Fruit fly (Drosophila melanogaster) whole organism, embryonic: ENCODE measurements around the gene CG12182.

Experiments used
- Aef1 ChIP-seq: fragments of 200-800 bp; sonication (Bioruptor generic); IDR thresholded peaks from 3 replicates; pipeline ENCODE4 v1.3.6; 2022; ENCODE audit warnings: missing biosample characterization, missing genetic modification characterization
- CG10565 ChIP-seq: fragments of 200-800 bp; sonication (Bioruptor generic); optimal IDR thresholded peaks from 3 replicates; lab custom pipeline; 2016; ENCODE audit warnings: missing biosample characterization, mild to moderate bottlenecking, missing genetic modification characterization
- CG11696 ChIP-seq: fragments of 200-800 bp; sonication (Bioruptor generic); IDR thresholded peaks from 2 replicates; pipeline ENCODE4 v1.3.6; 2022; ENCODE audit warnings: missing biosample characterization, missing genetic modification characterization
- CG12391 ChIP-seq: fragments of 200-800 bp; sonication (Bioruptor generic); optimal IDR thresholded peaks from 3 replicates; lab custom pipeline; 2018; ENCODE audit warnings: missing biosample characterization, mild to moderate bottlenecking, missing genetic modification characterization, moderate library complexity
- CG12659 ChIP-seq: fragments of 200-800 bp; sonication (Bioruptor generic); optimal IDR thresholded peaks from 3 replicates; lab custom pipeline; 2017; ENCODE audit warnings: mild to moderate bottlenecking, missing biosample characterization, missing genetic modification reagents, missing genetic modification characterization
- CG14965 ChIP-seq: fragments of 200-800 bp; sonication (Bioruptor generic); optimal IDR thresholded peaks from 2 replicates; lab custom pipeline; 2016; ENCODE audit warnings: missing biosample characterization, missing genetic modification characterization, borderline replicate concordance
- CG15011 ChIP-seq: fragments of 200-800 bp; sonication (Bioruptor generic); optimal IDR thresholded peaks from 3 replicates; lab custom pipeline; 2018; ENCODE audit warnings: missing biosample characterization, mild to moderate bottlenecking, missing genetic modification characterization
- CG15269 ChIP-seq: fragments of 200-800 bp; sonication (Bioruptor generic); optimal IDR thresholded peaks from 2 replicates; lab custom pipeline; 2018; ENCODE audit warnings: missing biosample characterization, mild to moderate bottlenecking, missing genetic modification characterization, moderate library complexity
- CG15696 ChIP-seq: fragments of 200-800 bp; sonication (Bioruptor generic); optimal IDR thresholded peaks from 2 replicates; lab custom pipeline; 2019; ENCODE audit warnings: missing biosample characterization, mild to moderate bottlenecking, missing genetic modification characterization, moderate library complexity
- CG17568 ChIP-seq: fragments of 200-800 bp; sonication (Bioruptor generic); optimal IDR thresholded peaks from 2 replicates; lab custom pipeline; 2018; ENCODE audit warnings: missing biosample characterization, mild to moderate bottlenecking, missing genetic modification characterization, moderate library complexity
- CG18764 ChIP-seq: fragments of 200-800 bp; sonication (Bioruptor generic); optimal IDR thresholded peaks from 3 replicates; lab custom pipeline; 2016; ENCODE audit warnings: missing biosample characterization, missing genetic modification characterization
- CG2875 ChIP-seq: fragments of 200-800 bp; sonication (Bioruptor generic); optimal IDR thresholded peaks from 2 replicates; lab custom pipeline; 2017; ENCODE audit warnings: missing biosample characterization, mild to moderate bottlenecking, missing genetic modification characterization, missing genetic modification reagents
- CG31441 ChIP-seq: fragments of 200-800 bp; sonication (Bioruptor generic); IDR thresholded peaks from 2 replicates; pipeline ENCODE4 v1.3.6; 2022; ENCODE audit warnings: missing biosample characterization, missing genetic modification characterization
- CG32532 ChIP-seq: fragments of 200-800 bp; sonication (Bioruptor generic); IDR thresholded peaks from 2 replicates; pipeline ENCODE4 v1.3.6; 2022; ENCODE audit warnings: missing biosample characterization, missing genetic modification characterization
- CG34224 ChIP-seq: fragments of 200-800 bp; sonication (Bioruptor generic); IDR thresholded peaks from 3 replicates; pipeline ENCODE4 v1.3.6; 2022; ENCODE audit warnings: missing biosample characterization, missing genetic modification characterization; ENCODE audit not compliant: partially characterized antibody
- CG3838 ChIP-seq: fragments of 200-800 bp; sonication (Bioruptor generic); optimal IDR thresholded peaks from 3 replicates; lab custom pipeline; 2016; ENCODE audit warnings: missing biosample characterization, missing genetic modification characterization
- CG3847 ChIP-seq: fragments of 200-800 bp; sonication (Bioruptor generic); IDR thresholded peaks from 2 replicates; pipeline ENCODE4 v1.3.6; 2022; ENCODE audit warnings: missing biosample characterization, missing genetic modification characterization
- CG4820 ChIP-seq: fragments of 200-800 bp; sonication (Bioruptor generic); optimal IDR thresholded peaks from 3 replicates; lab custom pipeline; 2016; ENCODE audit warnings: missing biosample characterization, missing genetic modification characterization
- CG5953 ChIP-seq: fragments of 200-800 bp; sonication (Bioruptor generic); IDR thresholded peaks from 2 replicates; pipeline ENCODE4 v1.3.6; 2022; ENCODE audit warnings: missing biosample characterization, missing genetic modification characterization
- CG6254 ChIP-seq: fragments of 200-800 bp; sonication (Bioruptor generic); optimal IDR thresholded peaks from 3 replicates; lab custom pipeline; 2017; ENCODE audit warnings: mild to moderate bottlenecking, missing biosample characterization, missing genetic modification reagents, missing genetic modification characterization
- CG7786 ChIP-seq: fragments of 200-800 bp; sonication (Bioruptor generic); optimal IDR thresholded peaks from 2 replicates; lab custom pipeline; 2016; ENCODE audit warnings: missing biosample characterization, missing genetic modification characterization
- Eip74EF ChIP-seq, 2 experiments: fragments of 200-800 bp in 1 of 2; fragments of >200 bp in 1 of 2; sonication (Bioruptor generic) in 1 of 2; optimal IDR thresholded peaks; 2 replicates each; lab custom pipeline; 2017 to 2019; ENCODE audit warnings: missing biosample characterization in 2 of 2, missing genetic modification characterization in 2 of 2, mild to moderate bottlenecking in 1 of 2, moderate library complexity in 1 of 2
- Hr51 ChIP-seq, 2 experiments: fragments of 200-800 bp; sonication (Bioruptor generic); optimal IDR thresholded peaks; 2 replicates in 1 of 2; 3 replicates in 1 of 2; lab custom pipeline; 2016 to 2018; ENCODE audit warnings: missing biosample characterization in 2 of 2, missing genetic modification characterization in 2 of 2, mild to moderate bottlenecking in 1 of 2, moderate library complexity in 1 of 2
- Myb ChIP-seq: fragments of 200-800 bp; sonication (Bioruptor generic); optimal IDR thresholded peaks from 2 replicates; lab custom pipeline; 2016; ENCODE audit warnings: missing biosample characterization, missing genetic modification characterization
- Poxn ChIP-seq: fragments of 200-800 bp; sonication (Bioruptor generic); IDR thresholded peaks from 2 replicates; pipeline ENCODE4 v1.3.6; 2022; ENCODE audit warnings: missing biosample characterization, missing genetic modification characterization
- Rfx ChIP-seq: fragments of 200-800 bp; sonication (Bioruptor generic); IDR thresholded peaks from 2 replicates; pipeline ENCODE4 v1.3.6; 2022; ENCODE audit warnings: missing biosample characterization, missing genetic modification characterization
- Rx ChIP-seq: fragments of 200-800 bp; sonication (Bioruptor generic); IDR thresholded peaks from 2 replicates; pipeline ENCODE4 v1.3.6; 2022; ENCODE audit warnings: missing biosample characterization, missing genetic modification characterization
- Sox102F ChIP-seq: fragments of 200-800 bp; sonication (Bioruptor generic); optimal IDR thresholded peaks from 2 replicates; lab custom pipeline; 2018; ENCODE audit warnings: missing biosample characterization, mild to moderate bottlenecking, missing genetic modification characterization, moderate library complexity
- Sry-δ ChIP-seq: fragments of 200-800 bp; sonication (Bioruptor generic); optimal IDR thresholded peaks from 2 replicates; lab custom pipeline; 2016; ENCODE audit warnings: missing biosample characterization, missing genetic modification characterization
- corto ChIP-seq: fragments of 200-800 bp; sonication (Bioruptor generic); optimal IDR thresholded peaks from 2 replicates; lab custom pipeline; 2016; ENCODE audit warnings: missing biosample characterization, mild to moderate bottlenecking, missing genetic modification characterization, moderate library complexity
- crp ChIP-seq, 2 experiments: fragments of 200-800 bp; sonication (Bioruptor generic); optimal IDR thresholded peaks; 2 replicates in 1 of 2; 3 replicates in 1 of 2; lab custom pipeline; 2017; ENCODE audit warnings: missing biosample characterization in 2 of 2, missing genetic modification characterization in 2 of 2, mild to moderate bottlenecking in 1 of 2, moderate library complexity in 1 of 2
- danr ChIP-seq: fragments of 200-800 bp; sonication (Bioruptor generic); IDR thresholded peaks from 2 replicates; pipeline ENCODE4 v1.3.6; 2022; ENCODE audit warnings: missing biosample characterization, missing genetic modification characterization
- dpn ChIP-seq, 2 experiments: fragments of 200-800 bp; sonication (Bioruptor generic); optimal IDR thresholded peaks; 3 replicates each; lab custom pipeline; 2016; ENCODE audit warnings: missing biosample characterization in 2 of 2, missing genetic modification characterization in 2 of 2
- dysf ChIP-seq: fragments of 200-800 bp; sonication (Bioruptor generic); IDR thresholded peaks from 3 replicates; pipeline ENCODE4 v1.3.6; 2022; ENCODE audit warnings: missing biosample characterization, missing genetic modification characterization
- gcm2 ChIP-seq: fragments of 200-800 bp; sonication (Bioruptor generic); optimal IDR thresholded peaks from 2 replicates; lab custom pipeline; 2016; ENCODE audit warnings: missing biosample characterization, missing genetic modification characterization
- gro ChIP-seq: fragments of 200-800 bp; sonication (Bioruptor generic); optimal IDR thresholded peaks from 2 replicates; lab custom pipeline; 2016; ENCODE audit warnings: missing biosample characterization, missing genetic modification characterization
- kay ChIP-seq: fragments of 200-800 bp; sonication (Bioruptor generic); optimal IDR thresholded peaks from 2 replicates; lab custom pipeline; 2016; ENCODE audit warnings: missing biosample characterization, missing genetic modification characterization
- luna ChIP-seq: fragments of 200-800 bp; sonication (Bioruptor generic); optimal IDR thresholded peaks from 2 replicates; lab custom pipeline; 2016; ENCODE audit warnings: missing biosample characterization, missing genetic modification characterization
- mirr ChIP-seq: fragments of 200-800 bp; sonication (Bioruptor generic); optimal IDR thresholded peaks from 3 replicates; lab custom pipeline; 2018; ENCODE audit warnings: missing biosample characterization, mild to moderate bottlenecking, missing genetic modification characterization
- nerfin-1 ChIP-seq: fragments of 200-800 bp; sonication (Bioruptor generic); optimal IDR thresholded peaks from 3 replicates; lab custom pipeline; 2019; ENCODE audit warnings: missing biosample characterization, mild to moderate bottlenecking, missing genetic modification characterization, moderate library complexity
- pum ChIP-seq: fragments of 200-800 bp; sonication (Bioruptor generic); optimal IDR thresholded peaks from 2 replicates; lab custom pipeline; 2016; ENCODE audit warnings: missing biosample characterization, missing genetic modification characterization
- sc ChIP-seq, 3 experiments: fragments of >200 bp in 2 of 3; fragments of 200-800 bp in 1 of 3; sonication (Bioruptor generic) in 1 of 3; optimal IDR thresholded peaks; 2 replicates in 2 of 3; 3 replicates in 1 of 3; lab custom pipeline; 2017; ENCODE audit warnings: mild to moderate bottlenecking in 1 of 3, missing biosample characterization in 1 of 3, missing genetic modification characterization in 1 of 3, missing genetic modification reagents in 1 of 3
- sens-2 ChIP-seq: fragments of 200-800 bp; sonication (Bioruptor generic); IDR thresholded peaks from 2 replicates; pipeline ENCODE4 v1.3.6; 2022; ENCODE audit warnings: missing biosample characterization, missing genetic modification characterization
- stwl ChIP-seq: fragments of 200-800 bp; sonication (Bioruptor generic); optimal IDR thresholded peaks from 3 replicates; lab custom pipeline; 2018; ENCODE audit warnings: missing biosample characterization, mild to moderate bottlenecking, missing genetic modification characterization, moderate library complexity
- unpg ChIP-seq: fragments of 200-800 bp; sonication (Bioruptor generic); optimal IDR thresholded peaks from 3 replicates; lab custom pipeline; 2018; ENCODE audit warnings: missing biosample characterization, mild to moderate bottlenecking, missing genetic modification characterization, moderate library complexity
- usp ChIP-seq: fragments of >200 bp; optimal IDR thresholded peaks from 2 replicates; lab custom pipeline; 2017; ENCODE audit warnings: missing biosample characterization, missing genetic modification characterization
- zfh1 ChIP-seq: fragments of 200-800 bp; sonication (Bioruptor generic); IDR thresholded peaks from 3 replicates; pipeline ENCODE4 v1.3.6; 2022; ENCODE audit warnings: missing biosample characterization, missing genetic modification characterization

CG12182 gene

DNA sequence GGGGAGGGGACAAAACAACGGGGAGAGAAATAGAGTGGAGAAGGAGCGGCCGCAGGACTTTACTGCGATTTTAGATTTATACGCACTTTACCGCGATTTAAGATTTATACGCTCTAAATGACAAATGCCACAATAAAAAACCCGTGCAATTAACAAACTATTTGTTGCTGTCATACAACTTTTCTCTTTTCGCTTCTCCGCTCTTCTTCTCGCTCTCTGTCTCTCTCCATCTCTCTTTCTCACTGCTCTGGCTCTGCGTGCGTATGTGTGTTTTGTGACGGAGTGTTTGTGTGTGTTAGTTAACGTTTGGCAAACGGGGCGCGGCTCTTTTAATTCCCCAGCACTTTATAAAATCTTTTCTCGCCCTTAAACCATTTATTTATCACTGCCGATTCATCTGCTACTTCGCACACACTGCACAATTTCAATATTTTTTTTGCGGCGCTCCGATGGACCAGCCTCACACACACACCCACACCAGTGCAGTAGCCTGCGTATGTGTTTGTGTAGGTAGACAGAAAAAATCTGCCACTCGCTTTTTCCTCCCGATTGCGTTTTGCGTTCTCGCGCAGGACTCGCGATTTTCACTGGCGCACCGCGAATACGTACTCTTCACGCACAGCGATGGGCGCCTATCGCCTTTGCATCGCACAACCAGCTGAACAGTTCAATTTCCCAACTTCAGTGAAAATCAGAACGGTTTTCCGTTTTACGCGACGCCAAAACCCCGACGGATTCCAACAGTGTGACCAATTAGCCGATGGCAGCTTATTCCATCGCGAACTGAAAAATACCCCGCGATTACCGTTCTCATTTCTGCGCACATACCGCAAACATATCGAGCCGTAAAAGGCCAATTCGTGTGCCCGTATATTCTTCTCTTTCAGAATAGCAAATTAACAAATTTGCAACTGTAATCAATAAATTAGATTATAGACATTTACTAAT lies 13.3 kb downstream of the CG12182 start, which contains the start of gene msn (continued):
- no peak for TF ChIP-seq CG5953
- no peak for TF ChIP-seq pum (GFP tag; lab: Kevin White, UChicago)
- no peak for TF ChIP-seq CG6254 (GFP tag; lab: Kevin White, UChicago)
- TF ChIP-seq CG34224 (GFP tag; lab: Robert Waterston, UW), result peak; percentile 44; the same call in 2 of the 3 replicates
- no peak for TF ChIP-seq CG4820 (GFP tag; lab: Kevin White, UChicago)
- TF ChIP-seq Sox102F (GFP tag; lab: Kevin White, UChicago), result no peak
- no peak for TF ChIP-seq usp (GFP tag; lab: Kevin White, UChicago)
- TF ChIP-seq CG7786 (GFP tag; lab: Kevin White, UChicago), result no peak
- TF ChIP-seq gcm2 (GFP tag; lab: Kevin White, UChicago), result no peak
- TF ChIP-seq stwl (tag; lab: Kevin White, UChicago), result peak; percentile 59
- no peak for TF ChIP-seq luna (GFP tag; lab: Kevin White, UChicago)
- TF ChIP-seq CG12391 (tag; lab: Kevin White, UChicago), result peak; percentile 37
- TF ChIP-seq gro, result peak; percentile 50
- TF ChIP-seq CG15011 (GFP tag; lab: Kevin White, UChicago), result no peak
- no peak for TF ChIP-seq Aef1 (GFP tag; lab: Robert Waterston, UW)
- TF ChIP-seq Rfx (GFP tag; lab: Robert Waterston, UW), result peak; percentile 62
- TF ChIP-seq mirr, result peak; percentile 55
- TF ChIP-seq CG3838 (GFP tag; lab: Kevin White, UChicago), result no peak
- TF ChIP-seq CG12659 (GFP tag; lab: Kevin White, UChicago), result peak; percentile 86
- TF ChIP-seq Hr51 (GFP tag; optimal IDR thresholded peaks at IDR 0.05; lab: Kevin White, UChicago), result no peak
- TF ChIP-seq CG15696 (tag; lab: Kevin White, UChicago), result no peak
- no peak for TF ChIP-seq CG2875 (GFP tag; lab: Kevin White, UChicago)
- peak in 1 of 2 experiments; percentile 39 for TF ChIP-seq dpn (GFP tag; optimal IDR thresholded peaks at IDR 0.05; lab: Kevin White, UChicago)
- TF ChIP-seq dysf (GFP tag; lab: Robert Waterston, UW), result peak; percentile 25; the same call in 1 of the 3 replicates
- TF ChIP-seq CG17568 (GFP tag; lab: Kevin White, UChicago), result no peak
- TF ChIP-seq CG18764 (GFP tag; lab: Kevin White, UChicago), result no peak
- TF ChIP-seq CG15269 (tag; lab: Kevin White, UChicago), result no peak
- no peak for TF ChIP-seq CG31441 (GFP tag; lab: Robert Waterston, UW)
- no peak for TF ChIP-seq unpg (GFP tag; lab: Kevin White, UChicago)
- TF ChIP-seq Poxn, result no peak
- peak; percentile 67 for TF ChIP-seq Sry-δ
- peak; percentile 67 for TF ChIP-seq zfh1
- TF ChIP-seq corto (GFP tag; lab: Kevin White, UChicago), result no peak
- peak; percentile 6 for TF ChIP-seq Myb (GFP tag; lab: Kevin White, UChicago)
- TF ChIP-seq CG3847 (GFP tag; lab: Robert Waterston, UW), result peak; percentile 49
- no peak for TF ChIP-seq CG10565
- no peak for TF ChIP-seq CG14965 (GFP tag; lab: Kevin White, UChicago)
- peak; percentile 50 for TF ChIP-seq CG32532 (GFP tag; lab: Robert Waterston, UW)
- no peak for TF ChIP-seq kay (GFP tag; lab: Kevin White, UChicago)
- TF ChIP-seq sc (optimal IDR thresholded peaks at IDR 0.05; lab: Kevin White, UChicago), result no peak
- TF ChIP-seq sc (GFP tag; optimal IDR thresholded peaks at IDR 0.05; lab: Kevin White, UChicago), result no peak
- TF ChIP-seq Rx, result no peak
- TF ChIP-seq crp (GFP tag; optimal IDR thresholded peaks at IDR 0.05; lab: Kevin White, UChicago), result no peak
- TF ChIP-seq Eip74EF (GFP tag; optimal IDR thresholded peaks at IDR 0.05; lab: Kevin White, UChicago), result peak in 1 of 2 experiments; percentile 47
- TF ChIP-seq nerfin-1, result peak; percentile 68
- TF ChIP-seq danr (GFP tag; lab: Robert Waterston, UW), result no peak
- 0 out of 2 replicates have a peak, but pooled peaks have one; percentile 7 for TF ChIP-seq sens-2
- TF ChIP-seq CG11696 (GFP tag; lab: Robert Waterston, UW), result no peak
